Fruit fly (Drosophila melanogaster): ENCODE results near the gene ImpE2.
A peak's percentile ranks its signal among the peaks of the same experiment; 100 is the strongest.

The ImpE2 gene

DNA sequence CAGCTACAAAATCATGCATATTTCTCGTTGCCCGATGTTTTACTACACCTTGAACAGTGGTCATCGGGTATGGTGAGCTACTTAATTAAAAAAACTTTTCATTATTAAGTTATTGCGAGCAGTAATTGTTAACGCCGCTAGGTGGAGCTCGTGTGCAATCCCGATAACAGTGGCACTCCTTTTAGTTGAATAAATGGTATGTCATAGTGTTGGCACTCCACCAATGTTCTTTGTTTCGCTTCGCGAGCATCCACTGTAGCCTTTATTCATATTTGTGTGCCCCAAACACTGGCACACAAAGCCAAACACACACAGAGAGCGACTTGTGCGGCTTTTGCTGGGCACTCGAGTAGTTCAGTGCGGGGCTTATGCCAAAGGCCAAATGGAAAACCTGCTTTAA is 5.4 kb upstream of the ImpE2 start (continued):
- TF ChIP-seq CG8924 (tag; optimal IDR thresholded peaks at IDR 0.05) (peak; percentile 90), NK7.1 (GFP tag; optimal IDR thresholded peaks at IDR 0.05) (peak; percentile 81), nmo (GFP tag; optimal IDR thresholded peaks at IDR 0.05) (peak; percentile 89), bab2 (GFP tag; optimal IDR thresholded peaks at IDR 0.05) (peak; percentile 94), fd102C (GFP tag; optimal IDR thresholded peaks at IDR 0.05) (no peak), pan (optimal IDR thresholded peaks at IDR 0.05) (no peak), pan (GFP tag; optimal IDR thresholded peaks at IDR 0.05 in 1 of 2, IDR thresholded peaks at IDR 0.05 in 1 of 2) (peak in 1 of 2 experiments; percentile 95), pho (GFP tag; optimal IDR thresholded peaks at IDR 0.05) (peak; percentile 87), ac (GFP tag; optimal IDR thresholded peaks at IDR 0.05) (no peak), tup (GFP tag; optimal IDR thresholded peaks at IDR 0.05) (peak; percentile 74), mam (GFP tag; optimal IDR thresholded peaks at IDR 0.05) (peak; percentile 51), emc (GFP tag; optimal IDR thresholded peaks at IDR 0.05) (peak; percentile 77), cad (GFP tag; optimal IDR thresholded peaks at IDR 0.05) (no peak), sug (tag; optimal IDR thresholded peaks at IDR 0.05) (peak; percentile 81), CG4360 (GFP tag; IDR thresholded peaks at IDR 0.05) (peak; percentile 72; the same call in 1 of the 2 replicates), CG18476 (GFP tag; optimal IDR thresholded peaks at IDR 0.05) (peak; percentile 86), CG11504 (tag; optimal IDR thresholded peaks at IDR 0.05) (peak; percentile 92), schlank (tag; optimal IDR thresholded peaks at IDR 0.05) (peak; percentile 70), aop (GFP tag; IDR thresholded peaks at IDR 0.05) (peak; percentile 84), CG15514 (GFP tag; optimal IDR thresholded peaks at IDR 0.05) (peak; percentile 76), crp (GFP tag; optimal IDR thresholded peaks at IDR 0.05) (peak in 1 of 2 experiments; percentile 40), ewg (GFP tag; optimal IDR thresholded peaks at IDR 0.05) (peak; percentile 73), ara (GFP tag; IDR thresholded peaks at IDR 0.05) (peak; percentile 92), Sry-β (GFP tag; optimal IDR thresholded peaks at IDR 0.05) (no peak), odd (GFP tag; optimal IDR thresholded peaks at IDR 0.05) (peak; percentile 83), slbo (GFP tag; IDR thresholded peaks at IDR 0.05) (peak; percentile 97), Usf (GFP tag; optimal IDR thresholded peaks at IDR 0.05) (peak; percentile 68), dm (GFP tag; optimal IDR thresholded peaks at IDR 0.05) (peak; percentile 77), Pdp1 (GFP tag; optimal IDR thresholded peaks at IDR 0.05) (peak; percentile 84 to 90), ham (GFP tag; IDR thresholded peaks at IDR 0.05) (peak; percentile 81), Lpt (GFP tag; optimal IDR thresholded peaks at IDR 0.05) (no peak), tgo (GFP tag; IDR thresholded peaks at IDR 0.05) (peak; percentile 95), CG3163 (GFP tag; optimal IDR thresholded peaks at IDR 0.05) (peak; percentile 72)

DNA sequence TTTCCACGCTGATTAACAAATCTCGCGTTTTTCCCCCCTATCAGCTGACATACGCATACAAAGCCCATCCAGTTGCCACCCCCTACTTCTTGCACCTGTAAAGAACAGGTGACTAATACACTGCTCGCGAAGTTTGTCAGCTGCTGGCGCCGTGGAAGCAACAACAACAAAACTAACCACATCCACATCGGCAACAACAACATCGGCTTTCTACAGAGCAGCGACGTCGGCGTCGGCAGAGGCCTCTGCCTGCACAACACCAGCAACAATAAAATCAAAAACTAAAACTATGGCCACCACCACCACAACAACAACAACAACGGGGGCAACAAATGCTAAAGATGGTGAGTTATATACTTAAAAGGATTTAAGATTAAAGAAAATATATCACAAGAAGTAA is 4.0 kb upstream of the ImpE2 start:
- TF ChIP-seq tll (GFP tag; optimal IDR thresholded peaks at IDR 0.05) (peak in 1 of 2 experiments; percentile 43), Ravus (GFP tag; IDR thresholded peaks at IDR 0.05) (no peak), jumu (GFP tag; optimal IDR thresholded peaks at IDR 0.05) (no peak), CG4360 (GFP tag; IDR thresholded peaks at IDR 0.05) (peak; percentile 90), Adf1 (GFP tag; IDR thresholded peaks at IDR 0.05) (peak; percentile 42), ci (GFP tag; IDR thresholded peaks at IDR 0.05) (0 out of 3 replicates have a peak, but pooled peaks have one; percentile 11)

DNA sequence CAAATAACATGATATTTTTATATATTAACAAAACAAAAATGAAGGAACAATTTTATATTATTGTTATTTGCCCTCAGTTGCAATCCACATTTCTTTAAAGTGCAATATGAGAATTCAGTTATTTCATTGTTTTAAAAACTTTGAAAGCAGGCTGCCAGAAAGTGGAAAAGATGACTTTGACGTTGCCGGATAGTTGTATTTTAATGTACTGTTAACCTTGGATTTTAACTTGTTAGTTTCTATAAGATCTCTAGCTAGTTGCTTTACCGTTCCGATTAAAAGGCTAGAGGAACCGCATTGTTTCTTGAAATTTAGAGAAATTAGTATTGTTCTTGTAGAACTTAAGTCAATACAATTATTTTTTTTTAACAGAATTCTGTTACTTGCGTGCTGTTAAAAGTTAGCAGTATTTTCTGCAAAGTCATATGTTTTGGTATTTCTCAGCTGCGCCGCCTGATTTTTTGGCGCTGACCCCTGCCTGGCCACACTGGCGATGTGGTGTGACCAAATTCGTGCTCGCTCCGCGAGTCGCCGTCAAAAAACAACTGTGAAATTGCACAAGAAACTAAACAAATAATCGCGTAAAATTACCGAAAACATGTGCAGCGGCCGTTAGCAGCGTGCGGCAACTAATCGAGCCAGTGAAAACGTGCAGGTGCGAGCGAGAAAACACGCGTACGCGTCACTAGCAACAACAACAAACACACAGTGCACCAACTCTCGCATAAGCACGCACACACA is 3.0 kb upstream of the ImpE2 start, which contains the start of gene Eip63E:
Gene Eip63E, plus strand, starts transcription at position 472 of the 741 bp plus-strand sequence.
- no peak for TF ChIP-seq lov (optimal IDR thresholded peaks at IDR 0.05)
- TF ChIP-seq lov (GFP tag; IDR thresholded peaks at IDR 0.05) = no peak
- TF ChIP-seq E2f1 (GFP tag; IDR thresholded peaks at IDR 0.05) = no peak
- peak; percentile 30 for TF ChIP-seq CG10267 (tag; optimal IDR thresholded peaks at IDR 0.05)
- peak; percentile 74 for TF ChIP-seq CG8924 (tag; optimal IDR thresholded peaks at IDR 0.05)
- TF ChIP-seq yki (optimal IDR thresholded peaks at IDR 0.05) = no peak
- TF ChIP-seq CG11398 (GFP tag; optimal IDR thresholded peaks at IDR 0.05) = no peak
- peak; percentile 7 for TF ChIP-seq scrt (GFP tag; optimal IDR thresholded peaks at IDR 0.05)
- TF ChIP-seq tx (GFP tag; optimal IDR thresholded peaks at IDR 0.05) = no peak
- TF ChIP-seq CG18262 (tag; optimal IDR thresholded peaks at IDR 0.05) = no peak
- TF ChIP-seq CG6791 (GFP tag; IDR thresholded peaks at IDR 0.05; ENCODE audit: partially characterized antibody) = peak; percentile 44; the same call in 2 of the 3 replicates
- peak; percentile 17 for TF ChIP-seq CG10979 (tag; optimal IDR thresholded peaks at IDR 0.05)
- no peak for TF ChIP-seq ERR (GFP tag; optimal IDR thresholded peaks at IDR 0.05)

Data from whole organism, embryonic.